Worm (Caenorhabditis elegans) whole organism, young adult: Measurements from ENCODE around the gene C18A3.3.
A peak's percentile ranks its signal among the peaks of the same experiment; 100 is the strongest.

Source experiments
- B0261.1 ChIP-seq: sonication (generic microtip); optimal IDR thresholded peaks from 2 replicates; lab custom pipeline; 2016; ENCODE audit warnings: mild to moderate bottlenecking, missing genetic modification characterization, moderate library complexity, missing compliant biosample characterization
- B0336.3 ChIP-seq: fragments of 200-800 bp; sonication (Bioruptor generic); IDR thresholded peaks from 2 replicates; pipeline ENCODE4 v1.3.6; 2022; ENCODE audit warnings: missing genetic modification characterization, missing compliant biosample characterization
- C06A6.2 ChIP-seq: fragments of 200-800 bp; sonication (Bioruptor generic); conservative IDR thresholded peaks from 2 replicates; pipeline ENCODE4 v1.3.6; 2022; ENCODE audit warnings: missing genetic modification characterization, missing compliant biosample characterization
- F39B2.1 ChIP-seq: fragments of 200-800 bp; sonication (Bioruptor generic); IDR thresholded peaks from 2 replicates; pipeline ENCODE4 v1.3.6; 2022; ENCODE audit warnings: missing genetic modification reagents, missing genetic modification characterization, missing compliant biosample characterization
- F49E8.2 ChIP-seq: sonication (generic microtip); optimal IDR thresholded peaks from 3 replicates; lab custom pipeline; 2017; ENCODE audit warnings: missing genetic modification characterization, mild to moderate bottlenecking, missing compliant biosample characterization, antibody characterized with exemption, moderate library complexity; ENCODE audit not compliant: insufficient read depth
- F52B5.7 ChIP-seq: sonication (generic microtip); optimal IDR thresholded peaks from 2 replicates; lab custom pipeline; 2016; ENCODE audit warnings: mild to moderate bottlenecking, missing genetic modification characterization, missing compliant biosample characterization
- T26A5.8 ChIP-seq: sonication (generic microtip); optimal IDR thresholded peaks from 2 replicates; lab custom pipeline; 2016; ENCODE audit warnings: missing genetic modification characterization, missing compliant biosample characterization
- Y53F4B.3 ChIP-seq: fragments of 200-800 bp; sonication (Bioruptor generic); IDR thresholded peaks from 2 replicates; pipeline ENCODE4 v1.3.6; 2022; ENCODE audit warnings: missing genetic modification reagents, missing genetic modification characterization, missing compliant biosample characterization
- Y56A3A.18 ChIP-seq: fragments of 200-800 bp; sonication (Bioruptor generic); IDR thresholded peaks from 2 replicates; pipeline ENCODE4 v1.3.6; 2022; ENCODE audit warnings: missing genetic modification reagents, missing genetic modification characterization, missing compliant biosample characterization
- Y67H2A.10 ChIP-seq: fragments of 200-800 bp; sonication (Bioruptor generic); conservative IDR thresholded peaks from 2 replicates; pipeline ENCODE4 v1.3.6; 2022; ENCODE audit warnings: missing genetic modification reagents, missing genetic modification characterization, missing compliant biosample characterization
- ZK185.1 ChIP-seq: sonication (generic microtip); optimal IDR thresholded peaks from 2 replicates; lab custom pipeline; 2016; ENCODE audit warnings: mild to moderate bottlenecking, missing genetic modification characterization, missing compliant biosample characterization; ENCODE audit not compliant: poor library complexity, severe bottlenecking
- aptf-3 ChIP-seq: fragments of 200-800 bp; sonication (Bioruptor generic); IDR thresholded peaks from 2 replicates; pipeline ENCODE4 v1.3.6; 2022; ENCODE audit warnings: missing genetic modification characterization, missing compliant biosample characterization
- atf-7 ChIP-seq: sonication (generic microtip); optimal IDR thresholded peaks from 2 replicates; lab custom pipeline; 2017; ENCODE audit warnings: mild to moderate bottlenecking, missing genetic modification characterization, missing compliant biosample characterization
- athp-1 ChIP-seq: sonication (generic microtip); optimal IDR thresholded peaks from 2 replicates; lab custom pipeline; 2017; ENCODE audit warnings: mild to moderate bottlenecking, missing genetic modification characterization, missing compliant biosample characterization
- attf-5 ChIP-seq: fragments of 200-800 bp; sonication (Bioruptor generic); optimal IDR thresholded peaks from 2 replicates; lab custom pipeline; 2018; ENCODE audit warnings: mild to moderate bottlenecking, missing genetic modification characterization, missing compliant biosample characterization
- attf-6 ChIP-seq: fragments of 200-800 bp; sonication (Bioruptor generic); IDR thresholded peaks from 2 replicates; pipeline ENCODE4 v1.3.6; 2022; ENCODE audit warnings: missing genetic modification reagents, missing genetic modification characterization, missing compliant biosample characterization
- cebp-1 ChIP-seq, 2 experiments: fragments of 200-800 bp in 1 of 2; sonication (Bioruptor generic) in 1 of 2; sonication (generic microtip) in 1 of 2; IDR thresholded peaks in 1 of 2; optimal IDR thresholded peaks in 1 of 2; 2 replicates each; pipeline versions ENCODE4 v1.3.6 to Lab custom; 2017 to 2022; ENCODE audit warnings: missing compliant biosample characterization in 2 of 2, missing genetic modification characterization in 2 of 2, mild to moderate bottlenecking in 1 of 2, missing genetic modification reagents in 1 of 2, moderate library complexity in 1 of 2
- cebp-2 ChIP-seq: fragments of 200-800 bp; sonication (Bioruptor generic); IDR thresholded peaks from 2 replicates; pipeline ENCODE4 v1.3.6; 2022; ENCODE audit warnings: missing genetic modification characterization, missing compliant biosample characterization
- ceh-100 ChIP-seq: fragments of 200-800 bp; sonication (Bioruptor generic); IDR thresholded peaks from 2 replicates; pipeline ENCODE4 v1.3.6; 2022; ENCODE audit warnings: missing genetic modification reagents, missing genetic modification characterization, missing compliant biosample characterization
- ceh-27 ChIP-seq: fragments of 200-800 bp; sonication (Bioruptor generic); optimal IDR thresholded peaks from 2 replicates; lab custom pipeline; 2018; ENCODE audit warnings: mild to moderate bottlenecking, missing genetic modification characterization, moderate library complexity, missing compliant biosample characterization
- ceh-40 ChIP-seq: fragments of 200-800 bp; sonication (Bioruptor generic); IDR thresholded peaks from 2 replicates; pipeline ENCODE4 v1.3.6; 2022; ENCODE audit warnings: missing genetic modification characterization, missing compliant biosample characterization
- chd-7 ChIP-seq: sonication (generic microtip); optimal IDR thresholded peaks from 2 replicates; lab custom pipeline; 2016; ENCODE audit warnings: mild to moderate bottlenecking, missing genetic modification characterization, moderate library complexity, missing compliant biosample characterization
- dpl-1 ChIP-seq: fragments of 150-350 bp; optimal IDR thresholded peaks from 2 replicates; lab custom pipeline; 2014; ENCODE audit warnings: missing biosample characterization, missing genetic modification reagents, missing genetic modification characterization
- ekl-4 ChIP-seq: fragments of 200-800 bp; sonication (Bioruptor generic); IDR thresholded peaks from 2 replicates; pipeline ENCODE4 v1.3.6; 2022; ENCODE audit warnings: missing genetic modification reagents, missing genetic modification characterization, missing compliant biosample characterization
- him-1 ChIP-seq: sonication (generic microtip); optimal IDR thresholded peaks from 2 replicates; lab custom pipeline; 2016; ENCODE audit warnings: missing genotype, missing genetic modification reagents, missing genetic modification characterization, missing compliant biosample characterization
- hmg-1.2 ChIP-seq: fragments of 200-800 bp; sonication (Bioruptor generic); IDR thresholded peaks from 2 replicates; pipeline ENCODE4 v1.3.6; 2022; ENCODE audit warnings: missing genetic modification reagents, missing genetic modification characterization, missing compliant biosample characterization
- hmg-20 ChIP-seq: fragments of 200-800 bp; sonication (Bioruptor generic); IDR thresholded peaks from 2 replicates; pipeline ENCODE4 v1.3.6; 2022; ENCODE audit warnings: missing genetic modification reagents, missing genetic modification characterization, missing compliant biosample characterization
- hsf-1 ChIP-seq: fragments of 200-800 bp; sonication (Bioruptor generic); IDR thresholded peaks from 2 replicates; pipeline ENCODE4 v1.3.6; 2022; ENCODE audit warnings: missing genetic modification reagents, missing genetic modification characterization, missing compliant biosample characterization
- lag-1 ChIP-seq: fragments of 200-800 bp; sonication (Bioruptor generic); IDR thresholded peaks from 2 replicates; pipeline ENCODE4 v1.3.6; 2022; ENCODE audit warnings: missing genetic modification reagents, missing genetic modification characterization, missing compliant biosample characterization
- lin-26 ChIP-seq: fragments of 200-800 bp; sonication (Bioruptor generic); IDR thresholded peaks from 2 replicates; pipeline ENCODE4 v1.3.6; 2022; ENCODE audit warnings: missing genetic modification reagents, missing genetic modification characterization, missing compliant biosample characterization
- lin-35 ChIP-seq, 3 experiments: fragments of 150-350 bp in 2 of 3; sonication (generic microtip) in 1 of 3; optimal IDR thresholded peaks; 2 replicates each; lab custom pipeline; 2014 to 2018; ENCODE audit warnings: missing biosample characterization in 3 of 3, missing genetic modification characterization in 3 of 3, missing genetic modification reagents in 3 of 3
- lsy-27 ChIP-seq: sonication (generic microtip); optimal IDR thresholded peaks from 2 replicates; lab custom pipeline; 2017; ENCODE audit warnings: missing genetic modification characterization, mild to moderate bottlenecking, missing compliant biosample characterization, antibody characterized with exemption, missing genotype, borderline replicate concordance; ENCODE audit not compliant: insufficient read depth
- madf-3 ChIP-seq: fragments of 200-800 bp; sonication (Bioruptor generic); IDR thresholded peaks from 2 replicates; pipeline ENCODE4 v1.3.6; 2022; ENCODE audit warnings: missing genetic modification reagents, missing genetic modification characterization, missing compliant biosample characterization
- nfya-2 ChIP-seq: fragments of 200-800 bp; sonication (Bioruptor generic); IDR thresholded peaks from 2 replicates; pipeline ENCODE4 v1.3.6; 2022; ENCODE audit warnings: missing genetic modification reagents, missing genetic modification characterization, missing compliant biosample characterization
- nfyb-1 ChIP-seq: fragments of 200-800 bp; sonication (Bioruptor generic); IDR thresholded peaks from 2 replicates; pipeline ENCODE4 v1.3.6; 2022; ENCODE audit warnings: missing genetic modification reagents, missing genetic modification characterization, missing compliant biosample characterization
- nhr-120 ChIP-seq: fragments of 200-800 bp; sonication (Bioruptor generic); IDR thresholded peaks from 2 replicates; pipeline ENCODE4 v1.3.6; 2022; ENCODE audit warnings: missing genetic modification characterization, missing compliant biosample characterization
- nhr-179 ChIP-seq: sonication (generic microtip); optimal IDR thresholded peaks from 2 replicates; lab custom pipeline; 2016; ENCODE audit warnings: mild to moderate bottlenecking, missing genetic modification characterization, missing compliant biosample characterization
- nhr-27 ChIP-seq: fragments of 200-800 bp; sonication (Bioruptor generic); optimal IDR thresholded peaks from 2 replicates; lab custom pipeline; 2018; ENCODE audit warnings: mild to moderate bottlenecking, missing genetic modification characterization, moderate library complexity, missing compliant biosample characterization
- nhr-80 ChIP-seq: sonication (generic microtip); optimal IDR thresholded peaks from 2 replicates; lab custom pipeline; 2016; ENCODE audit warnings: missing genetic modification characterization, missing compliant biosample characterization
- snpc-4 ChIP-seq, 5 experiments: fragments of 150-350 bp in 1 of 5; sonication (generic microtip) in 4 of 5; optimal IDR thresholded peaks; 2 replicates each; lab custom pipeline; 2014 to 2018; ENCODE audit warnings: missing genetic modification characterization in 5 of 5, missing biosample characterization in 3 of 5, antibody characterized with exemption in 2 of 5, mild to moderate bottlenecking in 2 of 5, missing compliant biosample characterization in 2 of 5, missing genotype in 2 of 5, moderate library complexity in 2 of 5, missing genetic modification reagents in 1 of 5
- tbp1 ChIP-seq: fragments of 200-800 bp; sonication (Bioruptor generic); optimal IDR thresholded peaks from 2 replicates; lab custom pipeline; 2018; ENCODE audit warnings: mild to moderate bottlenecking, missing genetic modification characterization, missing compliant biosample characterization
- tbx-9 ChIP-seq: sonication (generic microtip); optimal IDR thresholded peaks from 2 replicates; lab custom pipeline; 2016; ENCODE audit warnings: borderline replicate concordance, missing genetic modification characterization, inconsistent platforms, missing compliant biosample characterization
- tlf-1 ChIP-seq: fragments of 200-800 bp; sonication (Bioruptor generic); optimal IDR thresholded peaks from 2 replicates; lab custom pipeline; 2018; ENCODE audit warnings: mild to moderate bottlenecking, missing genetic modification characterization, missing compliant biosample characterization
- unc-62 ChIP-seq: fragments of 150-350 bp; optimal IDR thresholded peaks from 2 replicates; lab custom pipeline; 2014; ENCODE audit warnings: missing biosample characterization, missing genetic modification reagents, missing genetic modification characterization
- ztf-26 ChIP-seq: sonication (generic microtip); optimal IDR thresholded peaks from 2 replicates; lab custom pipeline; 2017; ENCODE audit warnings: missing genetic modification characterization, missing compliant biosample characterization

The C18A3.3 gene

DNA sequence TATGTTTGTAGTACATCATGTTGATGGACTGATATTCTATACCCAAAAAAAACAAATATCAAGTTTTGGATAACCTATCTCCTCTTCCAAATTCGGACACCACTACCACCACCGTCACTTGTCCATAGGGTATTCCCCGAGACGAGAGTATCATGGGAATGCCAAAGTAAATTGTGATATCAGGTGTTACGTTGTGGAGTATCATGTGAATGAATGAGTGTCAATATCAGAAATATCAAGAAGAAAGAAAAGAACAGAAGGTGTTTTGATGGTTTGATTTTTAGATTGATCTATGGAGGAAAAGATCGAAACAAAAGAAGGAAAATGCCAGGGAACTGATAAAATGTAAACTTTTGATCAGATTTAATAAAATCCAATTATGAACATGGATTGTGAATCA is 17.9 kb upstream of the C18A3.3 start:
- no peak for TF ChIP-seq ceh-40 (GFP tag; lab: Robert Waterston, UW)
- 0 out of 2 replicates have a peak, but pooled peaks have one; percentile 20 for TF ChIP-seq B0336.3 (GFP tag; lab: Robert Waterston, UW)
- peak; percentile 51; the same call in 1 of the 2 replicates for TF ChIP-seq lin-26 (GFP tag; lab: Robert Waterston, UW)
- TF ChIP-seq unc-62: no peak
- TF ChIP-seq tbp1: peak; percentile 29
- no peak for TF ChIP-seq ZK185.1
- no peak for TF ChIP-seq F52B5.7 (tag; lab: Kevin White, UChicago)
- TF ChIP-seq hsf-1: no peak
- TF ChIP-seq atf-7 (tag; lab: Kevin White, UChicago): peak; percentile 41
- no peak for TF ChIP-seq T26A5.8 (tag; lab: Kevin White, UChicago)
- TF ChIP-seq nhr-179 (tag; lab: Kevin White, UChicago): no peak
- peak; percentile 58 for TF ChIP-seq nhr-80
- TF ChIP-seq cebp-2: no peak
- no peak for TF ChIP-seq athp-1 (tag; lab: Kevin White, UChicago)
- TF ChIP-seq ztf-26: peak; percentile 11
- TF ChIP-seq cebp-1 (GFP tag; IDR thresholded peaks at IDR 0.05; lab: Robert Waterston, UW): no peak
- peak; percentile 52 for TF ChIP-seq cebp-1 (tag; optimal IDR thresholded peaks at IDR 0.05; lab: Kevin White, UChicago)
- no peak for TF ChIP-seq nhr-27 (tag; lab: Kevin White, UChicago)
- peak; percentile 25 for TF ChIP-seq tlf-1
- TF ChIP-seq chd-7 (tag; lab: Kevin White, UChicago): peak; percentile 33
- no peak for TF ChIP-seq snpc-4 (GFP tag; optimal IDR thresholded peaks at IDR 0.05; lab: Kevin White, UChicago)
- peak in 2 of 4 experiments; percentile 21 to 64 for TF ChIP-seq snpc-4 (tag; optimal IDR thresholded peaks at IDR 0.05; lab: Kevin White, UChicago)
- TF ChIP-seq attf-5: peak; percentile 37

DNA sequence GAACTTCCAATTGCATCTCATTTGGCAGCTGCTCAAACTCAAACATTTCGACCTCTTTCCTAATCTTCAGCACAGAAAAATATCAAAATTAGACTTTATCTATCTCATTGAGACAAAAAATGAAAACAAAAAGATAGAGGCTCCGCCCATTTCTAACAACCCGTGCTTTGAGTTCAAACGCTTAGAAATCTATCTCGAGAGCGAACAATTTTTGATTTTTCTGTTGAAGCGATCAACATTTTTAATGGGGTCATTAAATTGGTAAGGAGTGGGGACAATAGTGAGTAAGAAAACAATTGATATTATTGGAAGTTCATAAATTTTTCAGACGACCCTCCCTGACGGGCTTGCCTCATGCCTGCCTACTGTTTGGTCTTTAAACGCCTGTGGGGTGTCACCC is 17.2 kb upstream of the C18A3.3 start, which contains the start of the genes C25H3.10 and C25H3.1:
Gene C25H3.10, minus strand, starts transcription at position 101 of the 400 bp plus-strand sequence.
Gene C25H3.1, plus strand, starts transcription at position 203 of the 400 bp plus-strand sequence.
- TF ChIP-seq lag-1 (no peak), nhr-120 (GFP tag; lab: Robert Waterston, UW) (no peak), Y53F4B.3 (GFP tag; lab: Robert Waterston, UW) (no peak), B0261.1 (no peak)

DNA sequence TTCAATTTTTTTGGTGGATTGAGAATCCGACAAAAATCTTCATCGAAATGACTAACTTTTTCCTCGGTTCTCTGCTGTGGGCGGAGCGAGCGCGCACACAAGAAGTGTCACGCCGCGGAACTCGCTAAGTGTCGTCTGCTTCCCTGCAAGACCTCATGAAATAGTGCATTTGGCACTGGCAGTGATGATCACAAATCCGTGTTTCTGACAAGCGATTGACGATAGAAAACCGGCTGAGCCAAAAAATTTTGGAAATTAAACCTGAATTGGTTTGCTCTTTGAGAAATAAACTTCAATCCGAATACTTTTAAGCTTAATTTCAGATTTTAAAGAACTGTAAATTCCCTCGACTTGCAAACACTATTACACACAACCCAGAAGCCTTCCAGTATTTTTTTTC is 14.6 kb upstream of the C18A3.3 start:
- TF ChIP-seq lsy-27 (peak; percentile 88), tbx-9 (no peak), ceh-27 (GFP tag; lab: Kevin White, UChicago) (peak; percentile 9), nfya-2 (GFP tag; lab: Robert Waterston, UW) (no peak), F49E8.2 (tag; lab: Kevin White, UChicago) (peak; percentile 64), lin-35 (GFP tag; optimal IDR thresholded peaks at IDR 0.05; lab: Kevin White, UChicago) (peak in 1 of 3 experiments; percentile 15), ekl-4 (GFP tag; lab: Robert Waterston, UW) (peak; percentile 47; the same call in 1 of the 2 replicates), C06A6.2 (no peak), Y56A3A.18 (GFP tag; lab: Robert Waterston, UW) (peak; percentile 62), attf-6 (GFP tag; lab: Robert Waterston, UW) (peak; percentile 89; the same call in 1 of the 2 replicates), nhr-80 (peak; percentile 3), hmg-1.2 (GFP tag; lab: Robert Waterston, UW) (peak; percentile 87), him-1 (tag; lab: Kevin White, UChicago) (peak; percentile 88), Y67H2A.10 (GFP tag; lab: Robert Waterston, UW) (no peak), ceh-100 (GFP tag; lab: Robert Waterston, UW) (no peak), dpl-1 (GFP tag; lab: Kevin White, UChicago) (no peak), hmg-20 (GFP tag; lab: Robert Waterston, UW) (peak; percentile 66), B0336.3 (GFP tag; lab: Robert Waterston, UW) (peak; percentile 60; the same call in 1 of the 2 replicates), F39B2.1 (no peak), snpc-4 (GFP tag; optimal IDR thresholded peaks at IDR 0.05; lab: Kevin White, UChicago) (peak; percentile 97), snpc-4 (tag; optimal IDR thresholded peaks at IDR 0.05; lab: Kevin White, UChicago) (peak; percentile 98 to 99 (median 98)), nfyb-1 (GFP tag; lab: Robert Waterston, UW) (peak; percentile 53), aptf-3 (GFP tag; lab: Robert Waterston, UW) (no peak), ZK185.1 (peak; percentile 10), tlf-1 (no peak), madf-3 (GFP tag; lab: Robert Waterston, UW) (0 out of 2 replicates have a peak, but pooled peaks have one; percentile 13)
